Fruit fly (Drosophila melanogaster) whole organism, prepupa: ENCODE results near the gene Cdc42.

Source experiments
- CG7368 ChIP-seq: fragments of 200-800 bp; sonication (Bioruptor generic); optimal IDR thresholded peaks from 3 replicates; lab custom pipeline; 2016; ENCODE audit warnings: missing biosample characterization, missing genetic modification characterization
- Sox102F ChIP-seq: fragments of 200-800 bp; sonication (Bioruptor generic); optimal IDR thresholded peaks from 2 replicates; lab custom pipeline; 2016; ENCODE audit warnings: missing biosample characterization, mild to moderate bottlenecking, missing genetic modification characterization
- eg ChIP-seq: fragments of 200-800 bp; sonication (Bioruptor generic); IDR thresholded peaks from 3 replicates; pipeline ENCODE4 v1.3.6; 2022; ENCODE audit warnings: missing biosample characterization, missing genetic modification characterization
- esn ChIP-seq: fragments of 200-800 bp; sonication (Bioruptor generic); optimal IDR thresholded peaks from 2 replicates; lab custom pipeline; 2016; ENCODE audit warnings: missing biosample characterization, mild to moderate bottlenecking, missing genetic modification characterization, moderate library complexity
- fd59A ChIP-seq: fragments of 200-800 bp; sonication (Bioruptor generic); optimal IDR thresholded peaks from 2 replicates; lab custom pipeline; 2017; ENCODE audit warnings: missing biosample characterization, mild to moderate bottlenecking, missing genetic modification characterization, missing genetic modification reagents
- vri ChIP-seq: fragments of 200-800 bp; sonication (Bioruptor generic); optimal IDR thresholded peaks from 3 replicates; lab custom pipeline; 2016; ENCODE audit warnings: missing biosample characterization, mild to moderate bottlenecking, missing genetic modification characterization

DNA sequence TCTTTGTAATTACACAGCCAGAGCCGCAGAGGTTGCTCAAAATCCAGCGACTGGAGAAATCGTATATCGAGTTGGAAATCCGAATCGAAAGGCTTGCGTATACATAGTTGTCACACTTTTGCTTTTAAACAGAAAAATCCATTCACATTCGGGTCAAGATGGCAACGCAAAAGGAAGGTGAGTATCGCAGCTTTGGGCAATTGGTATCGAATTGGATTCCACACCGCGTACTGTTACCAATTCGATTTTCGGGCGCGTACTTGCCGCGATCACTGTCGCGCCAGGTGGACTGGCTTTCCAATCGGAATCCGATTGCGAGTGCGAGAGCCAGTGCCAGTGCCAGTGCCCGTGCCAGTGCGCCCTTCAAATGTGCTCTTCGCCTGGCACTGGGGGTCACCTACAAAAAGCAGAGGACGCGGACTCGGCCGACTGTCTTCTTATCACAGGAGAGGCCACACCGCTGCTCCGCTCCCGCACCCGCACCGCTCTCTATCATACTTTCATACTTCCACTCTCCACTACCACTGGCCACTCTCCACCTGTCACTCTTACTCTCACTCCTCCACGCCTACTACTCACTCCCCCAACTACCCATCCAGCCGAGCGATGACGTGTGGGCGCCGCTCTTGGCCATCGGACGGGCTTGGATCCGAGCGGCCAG is 29.3 kb upstream of the Cdc42 start:
- TF ChIP-seq eg (GFP tag; lab: Robert Waterston, UW) = no peak
- no peak for TF ChIP-seq Sox102F (GFP tag; lab: Kevin White, UChicago)
- no peak for TF ChIP-seq CG7368 (GFP tag; lab: Kevin White, UChicago)
- no peak for TF ChIP-seq vri (GFP tag; lab: Kevin White, UChicago)
- no peak for TF ChIP-seq esn (GFP tag; lab: Kevin White, UChicago)
- no peak for TF ChIP-seq fd59A (GFP tag; lab: Kevin White, UChicago)
